Worm (Caenorhabditis elegans): ENCODE results near the gene nlp-24.

Gene nlp-24

ce11 chrV:11637191-11637590, 21.0 kb downstream of the nlp-24 start, which contains the start of gene sipa-1:
sipa-1 (minus strand) TSS chrV:11637291.
- TF ChIP-seq tab-1 (GFP tag; IDR thresholded peaks at IDR 0.05) (no peak), T22C8.4 (GFP tag; IDR thresholded peaks at IDR 0.05) (no peak), flt-1 (GFP tag; IDR thresholded peaks at IDR 0.05) (no peak), ztf-23 (GFP tag; IDR thresholded peaks at IDR 0.05) (no peak), cog-1 (tag; optimal IDR thresholded peaks at IDR 0.05) (no peak), klf-2 (GFP tag; conservative IDR thresholded peaks at IDR 0.05) (no peak), ztf-29 (GFP tag; IDR thresholded peaks at IDR 0.05) (no peak), ref-1 (GFP tag; conservative IDR thresholded peaks at IDR 0.05) (no peak), med-1 (GFP tag; optimal IDR thresholded peaks at IDR 0.05; ENCODE audit: insufficient read depth) (no peak)

ce11 chrV:11638634-11639117, 22.5 kb downstream of the nlp-24 start:
- TF ChIP-seq ztf-23 (GFP tag; IDR thresholded peaks at IDR 0.05) (0 out of 2 replicates have a peak, but pooled peaks have one; percentile 27), flt-1 (GFP tag; IDR thresholded peaks at IDR 0.05) (no peak), tab-1 (GFP tag; IDR thresholded peaks at IDR 0.05) (no peak), med-1 (GFP tag; optimal IDR thresholded peaks at IDR 0.05; ENCODE audit: insufficient read depth) (no peak), ref-1 (GFP tag; conservative IDR thresholded peaks at IDR 0.05) (no peak)

- TF ChIP-seq med-1 (GFP tag; optimal IDR thresholded peaks at IDR 0.05; ENCODE audit: insufficient read depth) (no peak), T22C8.4 (GFP tag; IDR thresholded peaks at IDR 0.05) (no peak), klf-2 (GFP tag; conservative IDR thresholded peaks at IDR 0.05) (no peak), ztf-23 (GFP tag; IDR thresholded peaks at IDR 0.05) (no peak), tab-1 (GFP tag; IDR thresholded peaks at IDR 0.05) (no peak), flt-1 (GFP tag; IDR thresholded peaks at IDR 0.05) (no peak), ztf-29 (GFP tag; IDR thresholded peaks at IDR 0.05) (no peak), ref-1 (GFP tag; conservative IDR thresholded peaks at IDR 0.05) (no peak)
These were observed 25.2 kb downstream of the nlp-24 start for ce11 chrV:11641298-11641787.

ce11 chrV:11644166-11644565, 28.0 kb downstream of the nlp-24 start, which contains the start of gene bir-1:
bir-1 (plus strand) TSS chrV:11644477.
- TF ChIP-seq flt-1 (GFP tag; IDR thresholded peaks at IDR 0.05) (no peak), ztf-23 (GFP tag; IDR thresholded peaks at IDR 0.05) (peak; percentile 69; the same call in 1 of the 2 replicates), ref-1 (GFP tag; conservative IDR thresholded peaks at IDR 0.05) (peak; percentile 57; the same call in 1 of the 2 replicates), T22C8.4 (GFP tag; IDR thresholded peaks at IDR 0.05) (peak; percentile 76), cog-1 (tag; optimal IDR thresholded peaks at IDR 0.05) (peak; percentile 11), ztf-29 (GFP tag; IDR thresholded peaks at IDR 0.05) (no peak), med-1 (GFP tag; optimal IDR thresholded peaks at IDR 0.05; ENCODE audit: insufficient read depth) (no peak)

- TF ChIP-seq klf-2 (GFP tag; conservative IDR thresholded peaks at IDR 0.05) (no peak), ztf-23 (GFP tag; IDR thresholded peaks at IDR 0.05) (no peak), tab-1 (GFP tag; IDR thresholded peaks at IDR 0.05) (no peak), cog-1 (tag; optimal IDR thresholded peaks at IDR 0.05) (no peak), ztf-29 (GFP tag; IDR thresholded peaks at IDR 0.05) (no peak)
These were observed 29.1 kb downstream of the nlp-24 start, which contains the start of gene skp-1 for ce11 chrV:11645244-11645643. skp-1 (plus strand) TSS chrV:11645481.

- no peak for TF ChIP-seq ztf-29 (GFP tag; IDR thresholded peaks at IDR 0.05)
- no peak for TF ChIP-seq tab-1 (GFP tag; IDR thresholded peaks at IDR 0.05)
- TF ChIP-seq ref-1 (GFP tag; conservative IDR thresholded peaks at IDR 0.05), result no peak
- no peak for TF ChIP-seq med-1 (GFP tag; optimal IDR thresholded peaks at IDR 0.05; ENCODE audit: insufficient read depth)
- TF ChIP-seq T22C8.4 (GFP tag; IDR thresholded peaks at IDR 0.05), result no peak
- TF ChIP-seq cog-1 (tag; optimal IDR thresholded peaks at IDR 0.05), result no peak
- TF ChIP-seq flt-1 (GFP tag; IDR thresholded peaks at IDR 0.05), result no peak
- TF ChIP-seq klf-2 (GFP tag; conservative IDR thresholded peaks at IDR 0.05), result no peak
- TF ChIP-seq ztf-23 (GFP tag; IDR thresholded peaks at IDR 0.05), result no peak
These were observed 31.6 kb downstream of the nlp-24 start for ce11 chrV:11647821-11648220.

ce11 chrV:11648435-11648834, 32.3 kb downstream of the nlp-24 start:
- no peak for TF ChIP-seq ztf-29 (GFP tag; IDR thresholded peaks at IDR 0.05)
- no peak for TF ChIP-seq cog-1 (tag; optimal IDR thresholded peaks at IDR 0.05)
- TF ChIP-seq tab-1 (GFP tag; IDR thresholded peaks at IDR 0.05), result no peak

ce11 chrV:11649254-11649653, 33.1 kb downstream of the nlp-24 start:
- no peak for TF ChIP-seq ztf-23 (GFP tag; IDR thresholded peaks at IDR 0.05)
- no peak for TF ChIP-seq T22C8.4 (GFP tag; IDR thresholded peaks at IDR 0.05)
- no peak for TF ChIP-seq med-1 (GFP tag; optimal IDR thresholded peaks at IDR 0.05; ENCODE audit: insufficient read depth)
- TF ChIP-seq cog-1 (tag; optimal IDR thresholded peaks at IDR 0.05), result no peak

ce11 chrV:11650720-11651119, 34.5 kb downstream of the nlp-24 start, which contains the start of gene zip-10:
zip-10 (minus strand) TSS chrV:11650762.
- no peak for TF ChIP-seq ztf-23 (GFP tag; IDR thresholded peaks at IDR 0.05)
- TF ChIP-seq ztf-29 (GFP tag; IDR thresholded peaks at IDR 0.05), result no peak
- no peak for TF ChIP-seq tab-1 (GFP tag; IDR thresholded peaks at IDR 0.05)
- no peak for TF ChIP-seq T22C8.4 (GFP tag; IDR thresholded peaks at IDR 0.05)
- TF ChIP-seq cog-1 (tag; optimal IDR thresholded peaks at IDR 0.05), result no peak
- TF ChIP-seq klf-2 (GFP tag; conservative IDR thresholded peaks at IDR 0.05), result no peak
- no peak for TF ChIP-seq med-1 (GFP tag; optimal IDR thresholded peaks at IDR 0.05; ENCODE audit: insufficient read depth)
- no peak for TF ChIP-seq flt-1 (GFP tag; IDR thresholded peaks at IDR 0.05)
- TF ChIP-seq ref-1 (GFP tag; conservative IDR thresholded peaks at IDR 0.05), result no peak

ce11 chrV:11653095-11653494, 36.9 kb downstream of the nlp-24 start:
- no peak for TF ChIP-seq T22C8.4 (GFP tag; IDR thresholded peaks at IDR 0.05)
- TF ChIP-seq med-1 (GFP tag; optimal IDR thresholded peaks at IDR 0.05; ENCODE audit: insufficient read depth), result no peak
- TF ChIP-seq ref-1 (GFP tag; conservative IDR thresholded peaks at IDR 0.05), result no peak
- no peak for TF ChIP-seq ztf-23 (GFP tag; IDR thresholded peaks at IDR 0.05)
- TF ChIP-seq flt-1 (GFP tag; IDR thresholded peaks at IDR 0.05), result no peak
- no peak for TF ChIP-seq ztf-29 (GFP tag; IDR thresholded peaks at IDR 0.05)
- TF ChIP-seq cog-1 (tag; optimal IDR thresholded peaks at IDR 0.05), result no peak

Measured in whole organism, midembryonic.